Worm (Caenorhabditis elegans) whole organism, early embryonic: Measurements from ENCODE around the gene htas-1.

Experiments used
- ama-1 ChIP-seq: fragments of 150-350 bp; optimal IDR thresholded peaks from 2 replicates; lab custom pipeline; 2014
- ets-7 ChIP-seq: sonication (generic microtip); optimal IDR thresholded peaks from 2 replicates; lab custom pipeline; 2016; ENCODE audit warnings: missing genotype, missing genetic modification characterization, missing compliant biosample characterization

- TF ChIP-seq ama-1 (lab: Kevin White, UChicago): no peak
- TF ChIP-seq ets-7 (tag; lab: Kevin White, UChicago): no peak
These were observed 35.5 kb downstream of the htas-1 start, which contains the start of gene amph-1 for ce11 chrIV:9647789-9648361.
